Fruit fly (Drosophila melanogaster): ENCODE data around the gene LManI.

The LManI gene

DNA sequence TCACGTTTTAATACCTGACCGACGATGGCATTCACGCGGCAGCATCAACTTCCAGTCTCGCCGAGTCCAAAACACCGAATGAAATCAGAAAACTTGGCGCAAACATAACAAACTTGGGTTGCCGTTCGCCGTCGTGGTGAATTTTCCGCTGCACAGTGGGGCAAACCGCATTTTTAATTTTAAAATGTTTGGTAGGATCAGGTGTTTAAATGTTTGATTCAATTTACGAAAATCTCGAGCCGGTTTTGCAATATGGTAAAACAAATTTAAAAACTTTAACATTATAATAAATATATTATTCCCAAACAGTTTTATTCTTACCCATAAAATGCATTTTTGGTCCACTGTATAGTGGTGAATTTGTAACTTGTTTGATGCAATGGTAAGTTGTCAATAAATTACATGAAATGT lies 17.2 kb upstream of the LManI start, which contains the start of gene RluA-1 (continued):
- TF ChIP-seq CG11504 (tag; optimal IDR thresholded peaks at IDR 0.05) (peak; percentile 96), gem (tag; optimal IDR thresholded peaks at IDR 0.05) (peak; percentile 100), CG12391 (tag; optimal IDR thresholded peaks at IDR 0.05) (peak; percentile 100), CG18599 (GFP tag; optimal IDR thresholded peaks at IDR 0.05) (peak; percentile 99), MTF-1 (GFP tag; optimal IDR thresholded peaks at IDR 0.05; ENCODE audit: borderline replicate concordance) (peak; percentile 99), CG18476 (GFP tag; optimal IDR thresholded peaks at IDR 0.05) (peak; percentile 98), Vsx1 (GFP tag; optimal IDR thresholded peaks at IDR 0.05) (peak; percentile 98), wor (GFP tag; IDR thresholded peaks at IDR 0.05) (peak; percentile 99), zen (tag; optimal IDR thresholded peaks at IDR 0.05) (peak; percentile 100), CG13296 (GFP tag; optimal IDR thresholded peaks at IDR 0.05) (peak; percentile 99), CG16779 (GFP tag; IDR thresholded peaks at IDR 0.05) (peak; percentile 98), Jarid2 (GFP tag; optimal IDR thresholded peaks at IDR 0.05) (peak; percentile 94), gcm2 (GFP tag; optimal IDR thresholded peaks at IDR 0.05) (peak; percentile 98), tio (GFP tag; optimal IDR thresholded peaks at IDR 0.05) (peak; percentile 98), da (GFP tag; optimal IDR thresholded peaks at IDR 0.05) (peak; percentile 84), fd64A (GFP tag; optimal IDR thresholded peaks at IDR 0.05) (peak; percentile 98), CG9437 (GFP tag; optimal IDR thresholded peaks at IDR 0.05) (peak; percentile 97), CG2202 (tag; optimal IDR thresholded peaks at IDR 0.05) (peak; percentile 99), CG18011 (GFP tag; optimal IDR thresholded peaks at IDR 0.05) (peak; percentile 92), CG17829 (tag; optimal IDR thresholded peaks at IDR 0.05) (peak; percentile 100), jigr1 (GFP tag; IDR thresholded peaks at IDR 0.05) (peak; percentile 94), Ptx1 (GFP tag; IDR thresholded peaks at IDR 0.05) (peak; percentile 99), Gug (GFP tag; IDR thresholded peaks at IDR 0.05) (peak; percentile 98), Med (GFP tag) (peak; percentile 99), Bteb2 (GFP tag; optimal IDR thresholded peaks at IDR 0.05) (peak; percentile 96), CHES-1-like (GFP tag; optimal IDR thresholded peaks at IDR 0.05) (peak; percentile 89), CG12219 (GFP tag; optimal IDR thresholded peaks at IDR 0.05) (peak; percentile 99), caup (GFP tag; optimal IDR thresholded peaks at IDR 0.05; ENCODE audit: severe bottlenecking) (peak; percentile 98), amos (GFP tag; IDR thresholded peaks at IDR 0.05; ENCODE audit: partially characterized antibody) (peak; percentile 50), zf30C (GFP tag; optimal IDR thresholded peaks at IDR 0.05) (peak; percentile 38), schlank (tag; optimal IDR thresholded peaks at IDR 0.05) (peak; percentile 96), jumu (GFP tag; optimal IDR thresholded peaks at IDR 0.05) (peak; percentile 84), CG6791 (GFP tag; IDR thresholded peaks at IDR 0.05; ENCODE audit: partially characterized antibody) (0 out of 3 replicates have a peak, but pooled peaks have one; percentile 20), Abd-B (GFP tag; optimal IDR thresholded peaks at IDR 0.05) (peak; percentile 97), CG13424 (tag; optimal IDR thresholded peaks at IDR 0.05) (peak; percentile 100), Ssrp (tag; optimal IDR thresholded peaks at IDR 0.05) (peak; percentile 100), tap (tag; optimal IDR thresholded peaks at IDR 0.05) (peak; percentile 99), NfI (GFP tag; optimal IDR thresholded peaks at IDR 0.05) (peak; percentile 99), CG17612 (GFP tag; IDR thresholded peaks at IDR 0.05) (peak; percentile 99), sim (GFP tag; IDR thresholded peaks at IDR 0.05) (peak; percentile 99), CG11398 (GFP tag; optimal IDR thresholded peaks at IDR 0.05) (peak; percentile 87), CG4617 (GFP tag; optimal IDR thresholded peaks at IDR 0.05; ENCODE audit: borderline replicate concordance) (peak; percentile 99), oc (tag; optimal IDR thresholded peaks at IDR 0.05) (peak; percentile 100), CG6683 (GFP tag; optimal IDR thresholded peaks at IDR 0.05) (peak; percentile 98), CG8281 (tag; optimal IDR thresholded peaks at IDR 0.05) (peak; percentile 97), CG30403 (GFP tag; optimal IDR thresholded peaks at IDR 0.05) (peak; percentile 99), NC2α (GFP tag; optimal IDR thresholded peaks at IDR 0.05) (peak; percentile 90), Nf-YB (GFP tag; optimal IDR thresholded peaks at IDR 0.05) (peak; percentile 91), Atf6 (GFP tag; IDR thresholded peaks at IDR 0.05) (peak; percentile 97)

All from whole organism, embryonic.